Fruit fly (Drosophila melanogaster) whole organism, embryonic: ENCODE data around the gene SMSr.

Source experiments
- Atf3 ChIP-seq: fragments of 200-800 bp; sonication (Bioruptor generic); optimal IDR thresholded peaks from 3 replicates; lab custom pipeline; 2016; ENCODE audit warnings: missing biosample characterization, missing genetic modification characterization
- CG1024 ChIP-seq: fragments of 200-800 bp; sonication (Bioruptor generic); IDR thresholded peaks from 2 replicates; pipeline ENCODE4 v1.3.6; 2022; ENCODE audit warnings: missing biosample characterization, missing genetic modification characterization
- CG12769 ChIP-seq: fragments of 200-800 bp; sonication (Bioruptor generic); optimal IDR thresholded peaks from 2 replicates; lab custom pipeline; 2019; ENCODE audit warnings: missing biosample characterization, mild to moderate bottlenecking, missing genetic modification characterization, moderate library complexity
- CG13296 ChIP-seq: fragments of 200-800 bp; sonication (Bioruptor generic); optimal IDR thresholded peaks from 3 replicates; lab custom pipeline; 2018; ENCODE audit warnings: missing biosample characterization, mild to moderate bottlenecking, missing genetic modification characterization
- CG15696 ChIP-seq: fragments of 200-800 bp; sonication (Bioruptor generic); optimal IDR thresholded peaks from 2 replicates; lab custom pipeline; 2019; ENCODE audit warnings: missing biosample characterization, mild to moderate bottlenecking, missing genetic modification characterization, moderate library complexity
- CG17385 ChIP-seq: fragments of 200-800 bp; sonication (Bioruptor generic); optimal IDR thresholded peaks from 3 replicates; lab custom pipeline; 2018; ENCODE audit warnings: missing biosample characterization, mild to moderate bottlenecking, missing genetic modification characterization
- CG18262 ChIP-seq: fragments of 200-800 bp; optimal IDR thresholded peaks from 3 replicates; lab custom pipeline; 2019; ENCODE audit warnings: missing biosample characterization, mild to moderate bottlenecking, missing genetic modification characterization, moderate library complexity
- CG18764 ChIP-seq: fragments of 200-800 bp; sonication (Bioruptor generic); optimal IDR thresholded peaks from 3 replicates; lab custom pipeline; 2016; ENCODE audit warnings: missing biosample characterization, missing genetic modification characterization
- CG2199 ChIP-seq: fragments of 200-800 bp; sonication (Bioruptor generic); IDR thresholded peaks from 3 replicates; pipeline ENCODE4 v1.3.6; 2022; ENCODE audit warnings: missing biosample characterization, missing genetic modification characterization
- CG30020 ChIP-seq: fragments of 200-800 bp; optimal IDR thresholded peaks from 2 replicates; lab custom pipeline; 2019; ENCODE audit warnings: missing biosample characterization, mild to moderate bottlenecking, missing genetic modification characterization, moderate library complexity
- CG31441 ChIP-seq: fragments of 200-800 bp; sonication (Bioruptor generic); IDR thresholded peaks from 2 replicates; pipeline ENCODE4 v1.3.6; 2022; ENCODE audit warnings: missing biosample characterization, missing genetic modification characterization
- CG3995 ChIP-seq: fragments of 200-800 bp; sonication (Bioruptor generic); optimal IDR thresholded peaks from 3 replicates; lab custom pipeline; 2016; ENCODE audit warnings: missing biosample characterization, missing genetic modification characterization
- CG4730 ChIP-seq: fragments of 200-800 bp; sonication (Bioruptor generic); IDR thresholded peaks from 2 replicates; pipeline ENCODE4 v1.3.6; 2022; ENCODE audit warnings: missing biosample characterization, missing genetic modification characterization
- CG6813 ChIP-seq: fragments of 200-800 bp; sonication (Bioruptor generic); optimal IDR thresholded peaks from 2 replicates; lab custom pipeline; 2017; ENCODE audit warnings: missing biosample characterization, missing genetic modification characterization, mild to moderate bottlenecking, moderate library complexity, missing genetic modification reagents
- CG8388 ChIP-seq: fragments of 200-800 bp; sonication (Bioruptor generic); optimal IDR thresholded peaks from 2 replicates; lab custom pipeline; 2019; ENCODE audit warnings: missing biosample characterization, mild to moderate bottlenecking, missing genetic modification characterization, moderate library complexity
- CTCF ChIP-seq: fragments of 200-800 bp; sonication (Bioruptor generic); optimal IDR thresholded peaks from 2 replicates; lab custom pipeline; 2017; ENCODE audit warnings: missing biosample characterization, mild to moderate bottlenecking, missing genetic modification characterization, moderate library complexity
- Dad ChIP-seq: fragments of 200-800 bp; sonication (Bioruptor generic); optimal IDR thresholded peaks from 3 replicates; lab custom pipeline; 2016; ENCODE audit warnings: missing biosample characterization, missing genetic modification characterization
- Dek ChIP-seq: fragments of 200-800 bp; sonication (Bioruptor generic); optimal IDR thresholded peaks from 3 replicates; lab custom pipeline; 2019; ENCODE audit warnings: missing biosample characterization, mild to moderate bottlenecking, missing genetic modification characterization, moderate library complexity
- Doc2 ChIP-seq: fragments of 200-800 bp; sonication (Bioruptor generic); IDR thresholded peaks from 2 replicates; pipeline ENCODE4 v1.3.6; 2022; ENCODE audit warnings: missing biosample characterization, missing genetic modification characterization
- HLHmδ ChIP-seq: fragments of 200-800 bp; sonication (Bioruptor generic); optimal IDR thresholded peaks from 2 replicates; lab custom pipeline; 2018; ENCODE audit warnings: missing biosample characterization, mild to moderate bottlenecking, missing genetic modification characterization, moderate library complexity
- Hr78 ChIP-seq, 2 experiments: fragments of 200-800 bp in 1 of 2; fragments of >200 bp in 1 of 2; sonication (Bioruptor generic) in 1 of 2; optimal IDR thresholded peaks; 2 replicates each; lab custom pipeline; 2017 to 2019; ENCODE audit warnings: missing biosample characterization in 2 of 2, missing genetic modification characterization in 2 of 2, mild to moderate bottlenecking in 1 of 2, moderate library complexity in 1 of 2
- MESR4 ChIP-seq: fragments of 200-800 bp; sonication (Bioruptor generic); optimal IDR thresholded peaks from 2 replicates; lab custom pipeline; 2018; ENCODE audit warnings: missing biosample characterization, mild to moderate bottlenecking, missing genetic modification characterization, moderate library complexity
- Nf-YC ChIP-seq: fragments of 200-800 bp; optimal IDR thresholded peaks from 3 replicates; lab custom pipeline; 2019; ENCODE audit warnings: missing biosample characterization, mild to moderate bottlenecking, missing genetic modification characterization, moderate library complexity
- PHDP ChIP-seq: fragments of 200-800 bp; sonication (Bioruptor generic); optimal IDR thresholded peaks from 3 replicates; lab custom pipeline; 2018; ENCODE audit warnings: missing biosample characterization, mild to moderate bottlenecking, missing genetic modification characterization, moderate library complexity
- Six4 ChIP-seq: fragments of 200-800 bp; sonication (Bioruptor generic); optimal IDR thresholded peaks from 2 replicates; lab custom pipeline; 2016; ENCODE audit warnings: missing biosample characterization, missing genetic modification characterization
- Ssrp ChIP-seq: fragments of 200-800 bp; sonication (Bioruptor generic); optimal IDR thresholded peaks from 2 replicates; lab custom pipeline; 2018; ENCODE audit warnings: missing biosample characterization, mild to moderate bottlenecking, missing genetic modification characterization, moderate library complexity
- Xrp1 ChIP-seq: fragments of 200-800 bp; sonication (Bioruptor generic); IDR thresholded peaks from 2 replicates; pipeline ENCODE4 v1.3.6; 2022; ENCODE audit warnings: missing biosample characterization, missing genetic modification characterization
- YL-1 ChIP-seq: fragments of 200-800 bp; sonication (Bioruptor generic); optimal IDR thresholded peaks from 3 replicates; lab custom pipeline; 2017; ENCODE audit warnings: missing biosample characterization, mild to moderate bottlenecking, missing genetic modification characterization
- ac ChIP-seq: fragments of 200-800 bp; sonication (Bioruptor generic); optimal IDR thresholded peaks from 3 replicates; lab custom pipeline; 2017; ENCODE audit warnings: missing biosample characterization, mild to moderate bottlenecking, missing genetic modification characterization
- amos ChIP-seq: fragments of 200-800 bp; sonication (Bioruptor generic); IDR thresholded peaks from 2 replicates; pipeline ENCODE4 v1.3.6; 2022; ENCODE audit warnings: missing biosample characterization, missing genetic modification characterization; ENCODE audit not compliant: partially characterized antibody
- az2 ChIP-seq: fragments of 200-800 bp; sonication (Bioruptor generic); optimal IDR thresholded peaks from 3 replicates; lab custom pipeline; 2016; ENCODE audit warnings: missing biosample characterization, missing genetic modification characterization
- cg ChIP-seq: fragments of 200-800 bp; sonication (Bioruptor generic); optimal IDR thresholded peaks from 3 replicates; lab custom pipeline; 2019; ENCODE audit warnings: missing biosample characterization, mild to moderate bottlenecking, missing genetic modification characterization, moderate library complexity
- cwo ChIP-seq: fragments of 200-800 bp; sonication (Bioruptor generic); optimal IDR thresholded peaks from 3 replicates; lab custom pipeline; 2017; ENCODE audit warnings: missing biosample characterization, missing genetic modification characterization, mild to moderate bottlenecking, moderate library complexity, missing genetic modification reagents
- en ChIP-seq: fragments of 200-800 bp; sonication (Bioruptor generic); optimal IDR thresholded peaks from 2 replicates; lab custom pipeline; 2016; ENCODE audit warnings: missing biosample characterization, missing genetic modification characterization
- eve ChIP-seq, 2 experiments: fragments of >200 bp; optimal IDR thresholded peaks; 2 replicates each; lab custom pipeline; 2017; ENCODE audit warnings: missing biosample characterization in 2 of 2, missing genetic modification characterization in 2 of 2
- klu ChIP-seq: fragments of 200-800 bp; sonication (Bioruptor generic); IDR thresholded peaks from 2 replicates; pipeline ENCODE4 v1.3.6; 2022; ENCODE audit warnings: missing biosample characterization, missing genetic modification characterization
- kni ChIP-seq: fragments of 200-800 bp; sonication (Bioruptor generic); optimal IDR thresholded peaks from 3 replicates; lab custom pipeline; 2017; ENCODE audit warnings: mild to moderate bottlenecking, missing biosample characterization, missing genetic modification reagents, missing genetic modification characterization
- lab ChIP-seq: fragments of 200-800 bp; sonication (Bioruptor generic); optimal IDR thresholded peaks from 3 replicates; lab custom pipeline; 2017; ENCODE audit warnings: missing biosample characterization, missing genetic modification characterization, mild to moderate bottlenecking, moderate library complexity, missing genetic modification reagents
- mirr ChIP-seq: fragments of 200-800 bp; sonication (Bioruptor generic); optimal IDR thresholded peaks from 3 replicates; lab custom pipeline; 2018; ENCODE audit warnings: missing biosample characterization, mild to moderate bottlenecking, missing genetic modification characterization
- nerfin-1 ChIP-seq: fragments of 200-800 bp; sonication (Bioruptor generic); optimal IDR thresholded peaks from 3 replicates; lab custom pipeline; 2019; ENCODE audit warnings: missing biosample characterization, mild to moderate bottlenecking, missing genetic modification characterization, moderate library complexity
- nerfin-2 ChIP-seq: fragments of 200-800 bp; sonication (Bioruptor generic); IDR thresholded peaks from 2 replicates; pipeline ENCODE4 v1.3.6; 2022; ENCODE audit warnings: missing biosample characterization, missing genetic modification characterization; ENCODE audit not compliant: partially characterized antibody
- oc ChIP-seq: fragments of 200-800 bp; sonication (Bioruptor generic); optimal IDR thresholded peaks from 2 replicates; lab custom pipeline; 2018; ENCODE audit warnings: missing biosample characterization, mild to moderate bottlenecking, missing genetic modification characterization, moderate library complexity
- pan ChIP-seq, 4 experiments: fragments of >200 bp in 3 of 4; fragments of 200-800 bp in 1 of 4; sonication (Bioruptor generic) in 1 of 4; optimal IDR thresholded peaks in 3 of 4; IDR thresholded peaks in 1 of 4; 2 replicates each; pipeline versions ENCODE4 v1.3.6 to Lab custom; 2017 to 2022; ENCODE audit warnings: missing biosample characterization in 2 of 4, missing genetic modification characterization in 2 of 4, mixed read lengths in 1 of 4
- phol ChIP-seq: fragments of 200-800 bp; sonication (Bioruptor generic); optimal IDR thresholded peaks from 3 replicates; lab custom pipeline; 2018; ENCODE audit warnings: missing biosample characterization, mild to moderate bottlenecking, missing genetic modification characterization, moderate library complexity
- pzg ChIP-seq: fragments of 200-800 bp; sonication (Bioruptor generic); optimal IDR thresholded peaks from 3 replicates; lab custom pipeline; 2018; ENCODE audit warnings: missing biosample characterization, mild to moderate bottlenecking, missing genetic modification characterization, moderate library complexity
- rib ChIP-seq: fragments of 200-800 bp; sonication (Bioruptor generic); IDR thresholded peaks from 2 replicates; pipeline ENCODE4 v1.3.6; 2022; ENCODE audit warnings: missing biosample characterization, missing genetic modification characterization
- sens-2 ChIP-seq: fragments of 200-800 bp; sonication (Bioruptor generic); IDR thresholded peaks from 2 replicates; pipeline ENCODE4 v1.3.6; 2022; ENCODE audit warnings: missing biosample characterization, missing genetic modification characterization
- toy ChIP-seq: fragments of 200-800 bp; sonication (Bioruptor generic); IDR thresholded peaks from 2 replicates; pipeline ENCODE4 v1.3.6; 2022; ENCODE audit warnings: missing biosample characterization, missing genetic modification characterization
- ttk ChIP-seq: fragments of 200-800 bp; sonication (Bioruptor generic); IDR thresholded peaks from 2 replicates; pipeline ENCODE4 v2.1.2; 2022; ENCODE audit warnings: missing biosample characterization, missing genetic modification characterization
- usp ChIP-seq: fragments of >200 bp; optimal IDR thresholded peaks from 2 replicates; lab custom pipeline; 2017; ENCODE audit warnings: missing biosample characterization, missing genetic modification characterization

Gene SMSr

dm6 chr3L:7361095-7361522, 20.2 kb downstream of the SMSr start (continued):
- peak; percentile 4 for TF ChIP-seq YL-1 (GFP tag; lab: Kevin White, UChicago)
- no peak for TF ChIP-seq Dek (tag; lab: Kevin White, UChicago)
- peak; percentile 46; the same call in 1 of the 2 replicates for TF ChIP-seq CG1024 (GFP tag; lab: Robert Waterston, UW)
- TF ChIP-seq CG13296 (GFP tag; lab: Kevin White, UChicago) = peak; percentile 17
- TF ChIP-seq cwo (GFP tag; lab: Kevin White, UChicago) = peak; percentile 71
- peak; percentile 83 for TF ChIP-seq CG2199 (GFP tag; lab: Robert Waterston, UW)
- peak in 1 of 2 experiments; percentile 95 for TF ChIP-seq Hr78 (GFP tag; optimal IDR thresholded peaks at IDR 0.05; lab: Kevin White, UChicago)
- no peak for TF ChIP-seq usp
- 0 out of 2 replicates have a peak, but pooled peaks have one; percentile 16 for TF ChIP-seq rib
- peak; percentile 75 for TF ChIP-seq CG3995 (GFP tag; lab: Kevin White, UChicago)
- peak; percentile 23 for TF ChIP-seq mirr (GFP tag; lab: Kevin White, UChicago)
- peak; percentile 42 for TF ChIP-seq HLHmδ (GFP tag; lab: Kevin White, UChicago)
- TF ChIP-seq Xrp1 (GFP tag; lab: Robert Waterston, UW) = 0 out of 2 replicates have a peak, but pooled peaks have one; percentile 28
- no peak for TF ChIP-seq sens-2
- TF ChIP-seq CG30020 (tag; lab: Kevin White, UChicago) = no peak
- peak; percentile 53 for TF ChIP-seq nerfin-1 (tag; lab: Kevin White, UChicago)
- peak; percentile 17 for TF ChIP-seq PHDP (tag; lab: Kevin White, UChicago)
- peak; percentile 51 for TF ChIP-seq CG12769 (tag; lab: Kevin White, UChicago)
- no peak for TF ChIP-seq CG18764 (GFP tag; lab: Kevin White, UChicago)
- peak; percentile 82 for TF ChIP-seq Nf-YC (tag; lab: Kevin White, UChicago)
- TF ChIP-seq az2 = no peak
- TF ChIP-seq toy (GFP tag; lab: Robert Waterston, UW) = no peak
- TF ChIP-seq CG4730 (GFP tag; lab: Robert Waterston, UW) = no peak
- no peak for TF ChIP-seq CG8388 (GFP tag; lab: Kevin White, UChicago)
- no peak for TF ChIP-seq pzg (GFP tag; lab: Kevin White, UChicago)
- no peak for TF ChIP-seq Atf3 (GFP tag; lab: Kevin White, UChicago)
- TF ChIP-seq oc (tag; lab: Kevin White, UChicago) = peak; percentile 50
- TF ChIP-seq kni (GFP tag; lab: Kevin White, UChicago) = peak; percentile 97
- no peak for TF ChIP-seq Ssrp
- TF ChIP-seq phol = peak; percentile 41
- TF ChIP-seq ac (GFP tag; lab: Kevin White, UChicago) = peak; percentile 56
- no peak for TF ChIP-seq pan (optimal IDR thresholded peaks at IDR 0.05; lab: Kevin White, UChicago)
- peak in 1 of 2 experiments; percentile 56 for TF ChIP-seq pan (GFP tag; optimal IDR thresholded peaks at IDR 0.05 in 1 of 2, IDR thresholded peaks at IDR 0.05 in 1 of 2)
- TF ChIP-seq CTCF = peak; percentile 60
- no peak for TF ChIP-seq klu (GFP tag; lab: Robert Waterston, UW)
- peak; percentile 86 for TF ChIP-seq cg (GFP tag; lab: Kevin White, UChicago)
- TF ChIP-seq CG31441 (GFP tag; lab: Robert Waterston, UW) = peak; percentile 39; the same call in 1 of the 2 replicates
- TF ChIP-seq Doc2 (GFP tag; lab: Robert Waterston, UW) = no peak
- TF ChIP-seq lab (GFP tag; lab: Kevin White, UChicago) = peak; percentile 77
- no peak for TF ChIP-seq nerfin-2 (GFP tag; lab: Robert Waterston, UW)
- no peak for TF ChIP-seq CG15696
- TF ChIP-seq CG6813 (GFP tag; lab: Kevin White, UChicago) = peak; percentile 18
- TF ChIP-seq Six4 = no peak
- peak; percentile 23 for TF ChIP-seq Dad
- no peak for TF ChIP-seq ttk (GFP tag; lab: Robert Waterston, UW)
- no peak for TF ChIP-seq en (GFP tag; lab: Kevin White, UChicago)
- no peak for TF ChIP-seq eve (GFP tag; optimal IDR thresholded peaks at IDR 0.05; lab: Kevin White, UChicago)
- TF ChIP-seq CG18262 = peak; percentile 2
- no peak for TF ChIP-seq CG17385 (GFP tag; lab: Kevin White, UChicago)
- no peak for TF ChIP-seq amos (GFP tag; lab: Robert Waterston, UW)
- TF ChIP-seq MESR4 (GFP tag; lab: Kevin White, UChicago) = no peak
